Worm (Caenorhabditis elegans): ENCODE measurements around the gene sru-16.

The sru-16 gene

DNA sequence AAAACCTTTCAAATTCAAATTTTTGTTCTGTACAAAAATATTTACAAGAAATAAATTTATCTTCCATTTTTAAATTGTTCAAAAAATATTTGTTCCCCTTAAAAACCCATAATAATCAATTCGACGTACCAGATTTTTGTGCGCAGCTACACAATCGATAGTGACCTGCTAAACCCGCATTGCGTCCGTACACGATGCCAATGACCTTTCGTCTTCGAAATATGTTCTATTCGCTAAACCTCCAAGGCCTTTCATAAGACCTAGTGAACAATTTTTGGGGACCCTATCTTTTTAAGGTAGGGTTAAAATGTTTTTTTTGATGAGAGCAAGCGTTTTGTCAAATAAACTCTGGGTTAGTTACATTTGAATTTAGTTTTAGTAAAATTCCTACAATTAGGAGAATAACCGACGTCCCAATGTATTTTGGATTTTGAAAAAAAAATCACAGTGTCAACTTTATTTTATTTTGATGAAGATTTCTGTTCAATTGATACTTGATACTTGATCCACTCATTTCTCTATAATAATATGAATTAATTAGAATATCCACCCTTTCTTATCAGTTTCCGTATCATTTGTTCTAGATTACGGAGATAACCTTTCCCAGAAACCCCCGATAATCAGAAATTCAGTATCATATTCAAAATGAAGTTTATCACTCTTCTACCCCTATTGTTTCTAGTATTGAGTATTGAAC is 23.1 kb downstream of the sru-16 start, which contains the start of gene Y45F10B.59 (continued):
- peak; percentile 92 for TF ChIP-seq snpc-4 (GFP tag; optimal IDR thresholded peaks at IDR 0.05)
- peak; percentile 90 to 94 (median 92) for TF ChIP-seq snpc-4 (tag; optimal IDR thresholded peaks at IDR 0.05)
- TF ChIP-seq ztf-26 (tag; optimal IDR thresholded peaks at IDR 0.05) = no peak
- TF ChIP-seq tbp1 (GFP tag; optimal IDR thresholded peaks at IDR 0.05) = peak; percentile 68
- TF ChIP-seq repo-1 (tag; optimal IDR thresholded peaks at IDR 0.05) = no peak
- no peak for TF ChIP-seq ceh-100 (GFP tag; IDR thresholded peaks at IDR 0.05)
- peak; percentile 94 for TF ChIP-seq attf-6 (GFP tag; IDR thresholded peaks at IDR 0.05)
- TF ChIP-seq snpc-3.4 (tag; optimal IDR thresholded peaks at IDR 0.05) = peak; percentile 84
- no peak for TF ChIP-seq bed-1 (GFP tag; IDR thresholded peaks at IDR 0.05)
- TF ChIP-seq Y56A3A.18 (GFP tag; IDR thresholded peaks at IDR 0.05) = no peak
- TF ChIP-seq Y95B8A.8 (GFP tag; IDR thresholded peaks at IDR 0.05) = no peak
- no peak for TF ChIP-seq unc-62 (GFP tag; optimal IDR thresholded peaks at IDR 0.05)
- no peak for TF ChIP-seq fkh-3 (tag; optimal IDR thresholded peaks at IDR 0.05)
- TF ChIP-seq Y67H2A.10 (GFP tag; conservative IDR thresholded peaks at IDR 0.05) = no peak
- no peak for TF ChIP-seq sea-2 (GFP tag; IDR thresholded peaks at IDR 0.05)
- no peak for TF ChIP-seq egl-18 (GFP tag; IDR thresholded peaks at IDR 0.05)

- TF ChIP-seq nhr-80 (tag; optimal IDR thresholded peaks at IDR 0.05) = peak; percentile 26
- no peak for TF ChIP-seq F23B12.7 (tag; optimal IDR thresholded peaks at IDR 0.05; ENCODE audit: insufficient read depth)
Measured at ce11 chrIV:13609755-13610154, 30.7 kb downstream of the sru-16 start, which contains the start of gene C08F11.13. Gene C08F11.13 (minus strand): TSS chrIV:13609892.

ce11 chrIV:13619203-13619602 is 40.1 kb downstream of the sru-16 start, which contains the start of gene C08F11.3:
Gene C08F11.3 (plus strand): TSS chrIV:13619503.
- TF ChIP-seq Y95B8A.8 (GFP tag; IDR thresholded peaks at IDR 0.05) (no peak), mcd-1 (GFP tag; IDR thresholded peaks at IDR 0.05) (no peak), D2030.7 (GFP tag; IDR thresholded peaks at IDR 0.05) (no peak), lsl-1 (GFP tag; optimal IDR thresholded peaks at IDR 0.05) (no peak)

ce11 chrIV:13623533-13623932 is 44.5 kb downstream of the sru-16 start, which contains the start of gene C08F11.1:
Gene C08F11.1 (plus strand): TSS chrIV:13623833.
- TF ChIP-seq snpc-1.3 (tag; optimal IDR thresholded peaks at IDR 0.05; ENCODE audit: insufficient read depth) (no peak), ama-1 (optimal IDR thresholded peaks at IDR 0.05) (no peak), ama-1 (GFP tag; optimal IDR thresholded peaks at IDR 0.05) (no peak), snpc-4 (GFP tag; optimal IDR thresholded peaks at IDR 0.05) (no peak), snpc-4 (tag; optimal IDR thresholded peaks at IDR 0.05) (peak in 1 of 4 experiments; percentile 29), C17E4.6 (GFP tag; IDR thresholded peaks at IDR 0.05) (no peak), lsl-1 (GFP tag; optimal IDR thresholded peaks at IDR 0.05) (no peak)

- TF ChIP-seq aptf-2 (GFP tag; conservative IDR thresholded peaks at IDR 0.05) (no peak), B0336.3 (GFP tag; IDR thresholded peaks at IDR 0.05) (no peak), F55B11.4 (tag; optimal IDR thresholded peaks at IDR 0.05; ENCODE audit: borderline replicate concordance, insufficient read depth) (no peak), tbx-9 (tag; optimal IDR thresholded peaks at IDR 0.05; ENCODE audit: borderline replicate concordance) (no peak), sptf-2 (GFP tag; optimal IDR thresholded peaks at IDR 0.05) (no peak), atf-7 (tag; optimal IDR thresholded peaks at IDR 0.05) (no peak), F10E7.11 (tag; optimal IDR thresholded peaks at IDR 0.05) (no peak), efl-1 (GFP tag; optimal IDR thresholded peaks at IDR 0.05) (no peak), T26A5.8 (tag; optimal IDR thresholded peaks at IDR 0.05) (no peak), F23B12.7 (tag; optimal IDR thresholded peaks at IDR 0.05; ENCODE audit: insufficient read depth) (no peak), F22D6.2 (tag; optimal IDR thresholded peaks at IDR 0.05) (no peak), athp-1 (tag; optimal IDR thresholded peaks at IDR 0.05) (no peak), mcd-1 (GFP tag; IDR thresholded peaks at IDR 0.05) (no peak), F57C9.4 (tag; optimal IDR thresholded peaks at IDR 0.05) (no peak), ceh-91 (GFP tag; IDR thresholded peaks at IDR 0.05) (no peak), F37B4.10 (GFP tag; IDR thresholded peaks at IDR 0.05) (no peak), ztf-22 (GFP tag; optimal IDR thresholded peaks at IDR 0.05) (no peak), ceh-40 (GFP tag; IDR thresholded peaks at IDR 0.05) (no peak), C06A6.2 (GFP tag; conservative IDR thresholded peaks at IDR 0.05) (no peak), Y53F4B.3 (GFP tag; IDR thresholded peaks at IDR 0.05) (no peak)
Measured at ce11 chrIV:13626469-13626868, 47.4 kb downstream of the sru-16 start, which contains the start of gene sru-21. Gene sru-21 (plus strand): TSS chrIV:13626769.
